Worm (Caenorhabditis elegans): ENCODE measurements around the gene F36H5.18.

- TF ChIP-seq C38D4.7 (GFP tag; optimal IDR thresholded peaks at IDR 0.05) (no peak), F13H6.1 (tag; optimal IDR thresholded peaks at IDR 0.05) (no peak), ama-1 (optimal IDR thresholded peaks at IDR 0.05) (no peak), ceh-18 (tag; optimal IDR thresholded peaks at IDR 0.05) (no peak), dve-1 (tag; optimal IDR thresholded peaks at IDR 0.05) (no peak), fkh-10 (GFP tag; optimal IDR thresholded peaks at IDR 0.05) (no peak)
These were observed 48.5 kb downstream of the F36H5.18 start, which contains the start of gene C08F1.8 for ce11 chrII:1808217-1808616.

Measured in whole organism, late embryonic.